Worm (Caenorhabditis elegans) whole organism, L2 larva: ENCODE measurements around the gene sbds-1.

ENCODE experiments used
- R02D3.7 ChIP-seq: fragments of 150-350 bp; optimal IDR thresholded peaks from 2 replicates; lab custom pipeline; 2014; ENCODE audit warnings: missing biosample characterization, missing genetic modification characterization
- ama-1 ChIP-seq: fragments of 150-350 bp; optimal IDR thresholded peaks from 2 replicates; lab custom pipeline; 2018; ENCODE audit warnings: inconsistent platforms
- dmd-4 ChIP-seq: sonication (generic microtip); optimal IDR thresholded peaks from 2 replicates; lab custom pipeline; 2017; ENCODE audit warnings: missing biosample characterization, missing genetic modification characterization
- gmeb-1 ChIP-seq: fragments of 150-350 bp; optimal IDR thresholded peaks from 2 replicates; lab custom pipeline; 2014; ENCODE audit warnings: missing biosample characterization, missing genetic modification characterization
- nhr-10 ChIP-seq: sonication (generic microtip); optimal IDR thresholded peaks from 2 replicates; lab custom pipeline; 2017; ENCODE audit warnings: missing biosample characterization, missing genetic modification characterization
- nhr-237 ChIP-seq: fragments of 150-350 bp; optimal IDR thresholded peaks from 2 replicates; lab custom pipeline; 2014; ENCODE audit warnings: missing biosample characterization, missing genetic modification characterization

ce11 chrIII:631421-631820, 6.8 kb downstream of the sbds-1 start, which contains the start of gene T19C3.6:
- TF ChIP-seq ama-1 (no peak), nhr-237 (tag; lab: Kevin White, UChicago) (no peak), dmd-4 (tag; lab: Kevin White, UChicago) (no peak), gmeb-1 (tag; lab: Kevin White, UChicago) (no peak), nhr-10 (tag; lab: Kevin White, UChicago) (no peak), R02D3.7 (tag; lab: Kevin White, UChicago) (no peak)
